Fruit fly (Drosophila melanogaster) S2 (cell line): ENCODE data around the gene Nagk.

Experiments used
- CG8478 ChIP-seq: fragments of >200 bp; optimal IDR thresholded peaks from 2 replicates; lab custom pipeline; 2018
- CTCF ChIP-seq, 2 experiments: fragments of >200 bp; optimal IDR thresholded peaks; 2 replicates each; lab custom pipeline; 2018

Gene Nagk

dm6 chr3R:15313836-15314235 is 29.2 kb downstream of the Nagk start:
- TF ChIP-seq CG8478 (lab: Kevin White, UChicago) (no peak), CTCF (optimal IDR thresholded peaks at IDR 0.05; lab: Kevin White, UChicago) (no peak)

- no peak for TF ChIP-seq CG8478 (lab: Kevin White, UChicago)
- TF ChIP-seq CTCF (optimal IDR thresholded peaks at IDR 0.05; lab: Kevin White, UChicago) = no peak
Measured at dm6 chr3R:15310695-15311094, 32.4 kb downstream of the Nagk start.

- TF ChIP-seq CG8478 (lab: Kevin White, UChicago) (no peak), CTCF (optimal IDR thresholded peaks at IDR 0.05; lab: Kevin White, UChicago) (no peak)
Measured at dm6 chr3R:15309924-15310323, 33.1 kb downstream of the Nagk start, which contains the start of gene Tm2. Gene Tm2 (plus strand): TSS chr3R:15310193.

- TF ChIP-seq CG8478 (lab: Kevin White, UChicago) (no peak), CTCF (optimal IDR thresholded peaks at IDR 0.05; lab: Kevin White, UChicago) (no peak)
Measured at dm6 chr3R:15305246-15305645, 37.8 kb downstream of the Nagk start.

- TF ChIP-seq CTCF (optimal IDR thresholded peaks at IDR 0.05; lab: Kevin White, UChicago) (no peak), CG8478 (lab: Kevin White, UChicago) (no peak)
Measured at dm6 chr3R:15297904-15298303, 45.2 kb downstream of the Nagk start.

- no peak for TF ChIP-seq CTCF (optimal IDR thresholded peaks at IDR 0.05; lab: Kevin White, UChicago)
- no peak for TF ChIP-seq CG8478 (lab: Kevin White, UChicago)
Measured at dm6 chr3R:15293878-15294350, 49.1 kb downstream of the Nagk start.

- no peak for TF ChIP-seq CTCF (optimal IDR thresholded peaks at IDR 0.05; lab: Kevin White, UChicago)
- TF ChIP-seq CG8478 (lab: Kevin White, UChicago) = no peak
Measured at dm6 chr3R:15293005-15293877, 49.8 kb downstream of the Nagk start.

- no peak for TF ChIP-seq CG8478 (lab: Kevin White, UChicago)
Measured at dm6 chr3R:15292241-15293004, 50.6 kb downstream of the Nagk start.

dm6 chr3R:15291551-15292223 is 51.4 kb downstream of the Nagk start:
- no peak for TF ChIP-seq CG8478 (lab: Kevin White, UChicago)
- no peak for TF ChIP-seq CTCF (optimal IDR thresholded peaks at IDR 0.05; lab: Kevin White, UChicago)

dm6 chr3R:15290642-15291118 is 52.4 kb downstream of the Nagk start, which contains the start of gene CG45218:
Gene CG45218 (minus strand): TSS chr3R:15290799.
- TF ChIP-seq CTCF (optimal IDR thresholded peaks at IDR 0.05; lab: Kevin White, UChicago) (no peak), CG8478 (lab: Kevin White, UChicago) (no peak)

dm6 chr3R:15289828-15290641 is 53.0 kb downstream of the Nagk start:
- TF ChIP-seq CTCF (optimal IDR thresholded peaks at IDR 0.05; lab: Kevin White, UChicago) (no peak), CG8478 (lab: Kevin White, UChicago) (no peak)

- TF ChIP-seq CTCF (optimal IDR thresholded peaks at IDR 0.05; lab: Kevin White, UChicago) (no peak), CG8478 (lab: Kevin White, UChicago) (no peak)
Measured at dm6 chr3R:15288802-15289201, 54.3 kb downstream of the Nagk start.
